Worm (Caenorhabditis elegans) whole organism, L4 larva: ENCODE measurements around the gene srab-8.

Experiments used
- Y105C5A.15 ChIP-seq: fragments of 200-800 bp; sonication (Bioruptor generic); IDR thresholded peaks from 2 replicates; pipeline ENCODE4 v1.3.6; 2022; ENCODE audit warnings: missing genetic modification characterization, missing compliant biosample characterization
- ama-1 ChIP-seq: fragments of 150-350 bp; optimal IDR thresholded peaks from 2 replicates; lab custom pipeline; 2014; ENCODE audit warnings: inconsistent platforms, mixed read lengths
- daf-12 ChIP-seq: fragments of 150-350 bp; optimal IDR thresholded peaks from 2 replicates; lab custom pipeline; 2014; ENCODE audit warnings: missing biosample characterization, missing genetic modification reagents, missing genetic modification characterization
- lin-15B ChIP-seq: fragments of 150-350 bp; sonication (generic microtip); optimal IDR thresholded peaks from 3 replicates; lab custom pipeline; 2014; ENCODE audit warnings: missing biosample characterization, missing genetic modification characterization
- lin-39 ChIP-seq: fragments of 150-350 bp; optimal IDR thresholded peaks from 2 replicates; lab custom pipeline; 2014; ENCODE audit warnings: missing biosample characterization, missing genetic modification reagents, missing genetic modification characterization
- mxl-3 ChIP-seq: fragments of 200-800 bp; sonication (Bioruptor generic); optimal IDR thresholded peaks from 2 replicates; lab custom pipeline; 2018; ENCODE audit warnings: mild to moderate bottlenecking, missing genetic modification characterization, missing compliant biosample characterization
- nhr-25 ChIP-seq: sonication (generic microtip); optimal IDR thresholded peaks from 2 replicates; lab custom pipeline; 2017; ENCODE audit warnings: missing genetic modification characterization, mild to moderate bottlenecking, missing compliant biosample characterization, antibody characterized with exemption, moderate library complexity, borderline replicate concordance; ENCODE audit not compliant: insufficient read depth
- nhr-6 ChIP-seq: fragments of 150-350 bp; optimal IDR thresholded peaks from 2 replicates; lab custom pipeline; 2014; ENCODE audit warnings: missing biosample characterization, missing genetic modification characterization
- unc-62 ChIP-seq, 3 experiments: fragments of 150-350 bp in 1 of 3; sonication (generic microtip); optimal IDR thresholded peaks in 2 of 3; peaks in 1 of 3; 1 replicate in 1 of 3; 2 replicates in 2 of 3; lab custom pipeline; 2014 to 2017; ENCODE audit warnings: missing biosample characterization in 3 of 3, missing genetic modification characterization in 3 of 3, missing genetic modification reagents in 3 of 3, missing genotype in 1 of 3

DNA sequence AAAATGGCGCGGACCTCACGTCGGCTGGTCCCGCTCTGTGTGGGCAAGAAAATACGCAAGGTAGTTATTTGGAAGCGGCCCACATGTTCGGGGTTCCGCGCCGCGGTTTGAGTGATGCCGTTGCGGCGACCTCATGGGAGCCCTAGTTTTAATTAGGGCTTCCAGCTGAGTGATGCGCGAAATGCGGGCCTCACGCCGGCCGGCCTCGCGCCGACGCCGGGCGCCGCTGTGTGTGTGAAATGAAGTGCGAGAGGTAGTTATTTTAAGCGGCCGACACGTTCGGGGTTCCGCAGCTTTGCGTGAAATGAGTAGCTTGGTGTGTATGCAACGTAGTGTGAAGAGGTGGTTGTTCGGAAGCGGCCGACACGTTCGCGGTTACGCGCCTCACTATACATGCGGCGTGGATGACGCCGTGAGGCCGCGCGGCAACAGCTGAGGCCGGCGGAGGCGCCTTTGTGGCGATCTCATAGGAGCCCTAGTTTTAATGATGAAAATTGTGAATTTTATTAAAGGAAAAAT is 26.3 kb upstream of the srab-8 start:
- TF ChIP-seq unc-62 (GFP tag; optimal IDR thresholded peaks at IDR 0.05 in 1 of 2; lab: Kevin White, UChicago) (no peak), unc-62 (tag; optimal IDR thresholded peaks at IDR 0.05; lab: Kevin White, UChicago) (no peak), Y105C5A.15 (GFP tag; lab: Robert Waterston, UW) (no peak), daf-12 (tag; lab: Kevin White, UChicago) (no peak), lin-39 (tag; lab: Kevin White, UChicago) (no peak), ama-1 (no peak), lin-15B (no peak), mxl-3 (no peak), nhr-6 (no peak), nhr-25 (no peak)
